Worm (Caenorhabditis elegans) whole organism, early embryonic: Measurements from ENCODE around the gene nlp-26.

Experiments
- ama-1 ChIP-seq: fragments of 150-350 bp; optimal IDR thresholded peaks from 2 replicates; lab custom pipeline; 2014
- hmbx-1 ChIP-seq: sonication (generic microtip); optimal IDR thresholded peaks from 2 replicates; lab custom pipeline; 2016; ENCODE audit warnings: mild to moderate bottlenecking, missing genetic modification characterization, missing compliant biosample characterization

- TF ChIP-seq ama-1 (no peak), hmbx-1 (tag; lab: Kevin White, UChicago) (no peak)
Measured at ce11 chrV:19611675-19612345, 1.5 kb upstream of the nlp-26 start.
